Worm (Caenorhabditis elegans): ENCODE measurements around the gene spin-2.

The spin-2 gene

DNA sequence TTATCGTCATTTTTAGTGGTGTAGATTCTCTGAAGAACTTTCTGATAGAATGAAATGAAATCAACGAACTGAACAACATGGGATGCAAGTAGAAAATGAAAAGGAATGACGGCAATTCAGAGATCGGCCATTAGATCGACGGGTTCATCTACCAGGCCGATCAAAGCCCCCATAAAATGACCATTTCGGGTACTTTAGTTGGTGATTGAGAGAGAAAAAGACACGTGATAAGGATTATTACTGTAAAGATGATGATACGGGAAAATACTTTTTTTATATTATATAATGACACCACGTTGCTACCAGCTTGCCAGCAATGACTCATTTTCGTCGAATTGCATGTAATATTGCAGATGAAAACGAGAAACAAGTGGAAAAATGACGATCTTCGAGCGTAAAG lies 22.9 kb downstream of the spin-2 start, which contains the start of gene best-1 (continued):
- TF ChIP-seq pqm-1 (tag; optimal IDR thresholded peaks at IDR 0.05) (no peak), alr-1 (tag; optimal IDR thresholded peaks at IDR 0.05; ENCODE audit: borderline replicate concordance) (no peak), dpl-1 (GFP tag; optimal IDR thresholded peaks at IDR 0.05) (no peak), ztf-11 (tag; optimal IDR thresholded peaks at IDR 0.05) (no peak), tbx-2 (tag; optimal IDR thresholded peaks at IDR 0.05) (no peak), lin-15B (tag; optimal IDR thresholded peaks at IDR 0.05) (no peak), ets-5 (GFP tag; IDR thresholded peaks at IDR 0.05) (no peak), hpl-2 (GFP tag; optimal IDR thresholded peaks at IDR 0.05) (no peak), nhr-20 (tag; optimal IDR thresholded peaks at IDR 0.05) (peak; percentile 64), lin-13 (GFP tag; optimal IDR thresholded peaks at IDR 0.05) (no peak), nhr-47 (tag; optimal IDR thresholded peaks at IDR 0.05) (no peak)

DNA sequence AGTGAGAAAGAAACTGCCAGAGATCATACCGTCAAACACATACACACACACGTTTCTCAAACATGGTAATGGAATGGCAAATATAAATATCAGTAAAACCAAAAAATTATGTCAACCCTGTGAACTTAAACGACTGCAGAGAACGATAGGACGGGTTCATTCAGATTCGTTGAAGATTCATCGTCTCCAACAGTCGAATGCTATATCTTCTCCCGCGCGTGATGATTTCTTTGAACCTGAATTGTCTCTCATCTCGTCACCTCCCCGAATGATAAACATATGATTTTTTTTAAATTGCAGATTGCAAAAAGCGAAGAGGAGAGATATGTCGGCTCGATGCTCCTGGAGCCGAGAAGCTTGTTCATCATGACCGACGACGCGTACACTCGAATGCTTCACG lies 24.1 kb downstream of the spin-2 start:
- TF ChIP-seq lin-14 (GFP tag; optimal IDR thresholded peaks at IDR 0.05): peak; percentile 11
- TF ChIP-seq unc-98 (GFP tag; IDR thresholded peaks at IDR 0.05): no peak
- TF ChIP-seq nhr-47 (tag; optimal IDR thresholded peaks at IDR 0.05): no peak
- TF ChIP-seq efl-1 (optimal IDR thresholded peaks at IDR 0.05): no peak
- no peak for TF ChIP-seq efl-1 (GFP tag; optimal IDR thresholded peaks at IDR 0.05 in 1 of 2)
- TF ChIP-seq snu-23 (GFP tag; optimal IDR thresholded peaks at IDR 0.05): peak; percentile 15
- no peak for TF ChIP-seq C34B4.2 (tag; optimal IDR thresholded peaks at IDR 0.05)
- TF ChIP-seq nhr-71 (tag; optimal IDR thresholded peaks at IDR 0.05): no peak
- peak; percentile 74 for TF ChIP-seq blmp-1 (tag; optimal IDR thresholded peaks at IDR 0.05)
- TF ChIP-seq fkh-4 (tag; optimal IDR thresholded peaks at IDR 0.05; ENCODE audit: borderline replicate concordance): no peak
- TF ChIP-seq lir-3 (tag; optimal IDR thresholded peaks at IDR 0.05; ENCODE audit: poor library complexity): no peak
- peak; percentile 19 for TF ChIP-seq nhr-20 (tag; optimal IDR thresholded peaks at IDR 0.05)
- TF ChIP-seq mab-9 (GFP tag; IDR thresholded peaks at IDR 0.05): no peak
- TF ChIP-seq tlp-1 (tag; optimal IDR thresholded peaks at IDR 0.05): no peak
- peak; percentile 27; the same call in 1 of the 2 replicates for TF ChIP-seq nhr-19 (GFP tag; conservative IDR thresholded peaks at IDR 0.05)
- peak in 1 of 2 experiments; percentile 19 for TF ChIP-seq lsy-2 (tag; optimal IDR thresholded peaks at IDR 0.05)
- TF ChIP-seq xbp-1 (tag; optimal IDR thresholded peaks at IDR 0.05): no peak
- TF ChIP-seq F16B12.6 (tag; optimal IDR thresholded peaks at IDR 0.05): no peak
- TF ChIP-seq jun-1 (tag; optimal IDR thresholded peaks at IDR 0.05): no peak
- TF ChIP-seq elt-3 (tag; optimal IDR thresholded peaks at IDR 0.05): peak in 3 of 6 experiments; percentile 66 to 82 (median 66)
- no peak for TF ChIP-seq skn-1 (tag; optimal IDR thresholded peaks at IDR 0.05)
- TF ChIP-seq fkh-8 (tag; optimal IDR thresholded peaks at IDR 0.05): no peak
- TF ChIP-seq efl-3 (GFP tag; optimal IDR thresholded peaks at IDR 0.05): no peak
- TF ChIP-seq mef-2 (tag; optimal IDR thresholded peaks at IDR 0.05): no peak
- TF ChIP-seq hlh-17 (GFP tag; optimal IDR thresholded peaks at IDR 0.05; ENCODE audit: borderline replicate concordance): no peak
- TF ChIP-seq unc-130 (tag; optimal IDR thresholded peaks at IDR 0.05): peak; percentile 1
- TF ChIP-seq alr-1 (tag; optimal IDR thresholded peaks at IDR 0.05; ENCODE audit: borderline replicate concordance): no peak
- TF ChIP-seq rnt-1 (tag; optimal IDR thresholded peaks at IDR 0.05): no peak
- no peak for TF ChIP-seq lin-15B (tag; optimal IDR thresholded peaks at IDR 0.05)
- TF ChIP-seq mep-1 (tag; optimal IDR thresholded peaks at IDR 0.05): no peak
- no peak for TF ChIP-seq pax-3 (tag; optimal IDR thresholded peaks at IDR 0.05)
- TF ChIP-seq unc-62 (GFP tag; optimal IDR thresholded peaks at IDR 0.05): no peak

DNA sequence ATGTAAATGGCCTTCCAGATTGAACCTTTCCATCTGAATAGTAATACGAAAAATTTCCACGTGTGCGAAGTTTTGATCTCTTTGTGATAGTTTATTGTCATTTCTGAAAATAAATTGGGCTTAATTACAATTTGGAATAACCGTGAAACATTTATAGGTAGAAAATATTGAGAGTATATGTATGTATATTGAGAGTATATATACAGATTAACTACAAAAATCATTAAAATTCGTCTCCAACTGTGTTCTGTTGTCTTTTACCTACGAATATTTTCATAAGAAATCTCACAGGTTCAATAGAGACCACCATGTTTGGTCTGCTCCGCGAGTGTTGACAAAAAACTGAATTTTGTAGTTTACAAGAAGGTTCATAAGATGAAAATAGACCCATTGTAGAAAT lies 26.2 kb downstream of the spin-2 start, which contains the start of gene best-2:
Gene best-2 (minus strand): TSS at position 101 of the 400 bp plus-strand sequence.
- TF ChIP-seq sup-37 (GFP tag; optimal IDR thresholded peaks at IDR 0.05) (no peak), mdl-1 (tag; optimal IDR thresholded peaks at IDR 0.05) (no peak), efl-1 (optimal IDR thresholded peaks at IDR 0.05) (no peak), efl-1 (GFP tag; optimal IDR thresholded peaks at IDR 0.05 in 1 of 2) (no peak), mep-1 (tag; optimal IDR thresholded peaks at IDR 0.05) (no peak), irx-1 (tag; optimal IDR thresholded peaks at IDR 0.05) (no peak), jun-1 (tag; optimal IDR thresholded peaks at IDR 0.05) (no peak)

All from whole organism, L1 larva.